Fruit fly (Drosophila melanogaster): ENCODE results near the gene His3.3B.
A peak's percentile ranks its signal among the peaks of the same experiment; 100 is the strongest.

Gene His3.3B

dm6 chrX:9133577-9134240 lies 22.8 kb downstream of the His3.3B start:
- TF ChIP-seq CG17801 (GFP tag; optimal IDR thresholded peaks at IDR 0.05; ENCODE audit: partially characterized antibody): no peak

- TF ChIP-seq CG17801 (GFP tag; optimal IDR thresholded peaks at IDR 0.05; ENCODE audit: partially characterized antibody): no peak
These were observed 23.8 kb downstream of the His3.3B start for dm6 chrX:9132589-9133237.

DNA sequence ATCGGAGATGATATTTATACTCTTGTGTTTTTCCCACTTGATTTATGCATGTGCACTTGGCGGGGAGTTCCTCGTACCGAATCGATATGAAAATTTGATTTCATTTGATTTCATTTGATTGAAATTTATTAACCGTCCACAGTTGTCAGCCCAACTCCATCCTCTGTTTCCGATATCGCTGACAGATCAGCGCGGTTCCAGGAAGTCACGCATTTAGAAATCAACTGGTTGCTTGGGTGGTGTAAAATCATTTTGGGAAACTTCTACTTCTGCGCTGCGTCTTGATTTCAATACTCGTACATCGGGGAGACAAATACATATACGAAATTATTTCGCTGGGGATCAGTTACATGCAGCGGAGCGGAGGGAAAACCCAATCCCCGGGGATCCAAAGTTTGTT lies 24.9 kb downstream of the His3.3B start:
- TF ChIP-seq CG17801 (GFP tag; optimal IDR thresholded peaks at IDR 0.05; ENCODE audit: partially characterized antibody): no peak

dm6 chrX:9130243-9130642 lies 26.2 kb downstream of the His3.3B start:
- TF ChIP-seq CG17801 (GFP tag; optimal IDR thresholded peaks at IDR 0.05; ENCODE audit: partially characterized antibody): no peak

dm6 chrX:9129436-9129835 lies 27.0 kb downstream of the His3.3B start:
- no peak for TF ChIP-seq CG17801 (GFP tag; optimal IDR thresholded peaks at IDR 0.05; ENCODE audit: partially characterized antibody)

- no peak for TF ChIP-seq CG17801 (GFP tag; optimal IDR thresholded peaks at IDR 0.05; ENCODE audit: partially characterized antibody)
These were observed 28.5 kb downstream of the His3.3B start for dm6 chrX:9128012-9128280.

DNA sequence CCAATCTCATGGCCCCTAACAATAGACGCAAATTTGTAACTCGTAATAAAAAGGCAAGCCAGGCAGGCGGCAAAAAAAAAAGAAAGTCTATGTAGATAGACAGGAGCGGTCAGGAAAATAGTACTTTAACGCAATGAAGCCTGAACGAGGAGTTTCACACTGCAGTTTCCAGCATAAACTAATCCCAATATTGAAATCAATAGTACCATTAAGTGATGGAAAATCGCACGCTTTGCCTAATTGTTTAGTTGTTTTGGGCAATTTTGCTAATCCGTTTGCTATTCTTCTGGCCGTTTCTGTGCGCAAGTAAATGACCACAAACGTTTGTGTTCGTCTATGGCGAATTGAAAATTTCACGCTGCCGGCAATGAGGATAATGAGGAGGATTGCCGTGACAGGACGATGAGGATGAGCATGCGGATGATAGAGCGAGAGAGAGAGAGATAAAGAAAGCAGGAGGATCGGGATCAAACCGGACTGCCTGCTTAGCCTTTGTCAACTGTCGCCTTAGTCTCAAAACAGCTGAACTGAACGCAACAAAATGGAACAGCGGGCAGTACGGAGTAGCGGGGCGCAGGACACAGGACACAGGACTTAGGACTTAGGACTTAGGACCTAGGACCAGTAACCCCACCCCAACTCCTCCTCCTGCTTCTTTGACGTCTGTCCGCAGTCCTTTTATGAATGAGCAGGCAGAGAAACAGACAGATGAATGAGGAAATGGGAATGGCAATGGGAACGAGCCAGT lies 29.0 kb downstream of the His3.3B start:
- TF ChIP-seq CG17801 (GFP tag; optimal IDR thresholded peaks at IDR 0.05; ENCODE audit: partially characterized antibody): no peak

DNA sequence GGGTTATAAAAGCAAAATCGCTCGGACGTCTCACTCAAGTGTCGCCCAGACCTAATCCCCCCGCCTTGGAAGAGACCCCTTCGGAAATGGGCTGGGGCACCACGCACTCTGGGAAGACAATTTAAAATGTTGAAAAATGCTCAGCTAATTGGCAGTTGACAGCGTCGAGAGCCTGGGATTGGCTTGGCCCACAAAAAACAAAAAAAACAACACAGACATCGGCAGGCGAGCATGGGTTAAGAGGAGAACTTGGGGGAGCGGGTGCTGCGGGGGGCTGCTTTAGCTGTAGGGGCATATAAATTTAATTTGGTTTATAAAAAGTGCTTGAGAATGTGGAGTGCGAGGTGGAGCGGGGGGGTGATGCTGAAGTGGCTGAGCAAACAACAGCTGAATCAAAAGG lies 34.0 kb downstream of the His3.3B start:
- TF ChIP-seq CG17801 (GFP tag; optimal IDR thresholded peaks at IDR 0.05; ENCODE audit: partially characterized antibody): no peak

DNA sequence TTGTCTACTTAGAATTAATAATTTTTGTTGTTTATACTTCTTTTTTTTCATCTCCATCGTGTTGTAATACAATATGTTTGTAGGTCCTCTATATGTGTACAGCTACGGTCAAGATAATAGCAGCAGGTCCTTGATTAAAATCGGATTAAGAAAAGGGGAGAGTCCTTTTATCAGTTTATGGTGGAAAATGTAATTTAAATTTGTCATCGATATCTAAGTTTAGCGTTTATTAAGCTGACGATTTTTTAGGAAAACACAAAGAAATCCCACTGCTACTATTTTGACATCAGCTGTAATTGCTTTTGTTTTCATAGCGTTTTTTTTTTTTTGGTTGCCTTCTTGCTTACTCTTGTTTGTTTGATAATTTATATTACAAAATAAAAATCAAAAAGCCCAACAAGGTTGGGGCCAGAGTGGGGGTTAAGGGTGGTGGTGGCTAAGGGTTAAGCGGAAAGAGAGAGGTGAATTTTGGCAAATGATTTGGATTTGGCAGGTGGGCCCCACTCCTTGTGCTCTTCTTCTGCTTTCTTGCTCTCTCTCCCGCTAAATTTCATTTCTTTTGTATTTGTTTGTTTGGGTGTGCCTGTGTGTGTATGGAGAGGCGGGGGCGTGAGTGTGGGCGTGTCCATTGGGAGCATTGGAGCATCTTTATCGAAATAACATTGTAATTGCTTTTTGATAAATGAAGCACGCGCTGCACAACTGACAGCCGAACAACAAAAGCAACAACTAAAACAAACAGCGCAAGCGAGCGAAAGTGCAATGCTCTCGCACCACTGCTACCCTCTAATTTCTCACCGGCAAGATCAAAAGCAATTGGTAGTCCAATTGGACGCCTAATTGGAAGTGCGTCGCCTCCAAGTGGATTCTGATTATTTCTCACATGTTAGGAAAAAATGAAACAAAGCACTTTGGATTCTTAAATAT lies 35.4 kb downstream of the His3.3B start:
- TF ChIP-seq CG17801 (GFP tag; optimal IDR thresholded peaks at IDR 0.05; ENCODE audit: partially characterized antibody): peak; percentile 54

DNA sequence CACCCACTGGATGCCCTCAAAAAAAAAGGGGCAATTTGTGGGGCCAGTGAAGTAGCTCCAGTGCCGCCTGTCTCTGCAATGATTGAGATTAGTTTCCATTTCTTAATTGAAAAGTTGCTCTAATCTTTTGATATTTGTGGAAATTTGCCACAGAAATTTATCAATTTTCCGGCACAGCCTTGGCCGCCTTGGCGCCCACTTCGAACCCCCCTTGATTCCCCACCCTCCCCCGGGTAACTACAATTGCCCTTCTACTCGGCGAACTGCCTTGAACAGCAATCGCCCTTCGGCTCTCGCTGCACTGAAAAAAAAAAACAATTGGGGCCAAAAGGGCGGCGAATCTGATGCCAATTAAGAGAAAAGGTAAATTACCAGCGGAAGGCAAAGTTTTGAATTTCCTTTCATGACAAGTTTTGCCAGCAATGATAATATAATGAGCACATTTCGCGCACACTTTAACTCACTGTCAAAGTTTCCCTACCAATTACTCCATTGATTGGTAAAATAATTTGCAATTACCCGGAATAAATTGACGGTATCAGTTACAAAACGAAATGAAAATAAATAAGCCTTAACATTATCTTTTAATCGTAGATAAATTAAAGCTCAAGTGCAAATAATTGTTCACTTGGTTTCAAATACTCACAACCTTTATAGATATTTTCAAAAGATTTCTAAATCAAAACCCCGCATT lies 36.7 kb downstream of the His3.3B start:
- no peak for TF ChIP-seq CG17801 (GFP tag; optimal IDR thresholded peaks at IDR 0.05; ENCODE audit: partially characterized antibody)

DNA sequence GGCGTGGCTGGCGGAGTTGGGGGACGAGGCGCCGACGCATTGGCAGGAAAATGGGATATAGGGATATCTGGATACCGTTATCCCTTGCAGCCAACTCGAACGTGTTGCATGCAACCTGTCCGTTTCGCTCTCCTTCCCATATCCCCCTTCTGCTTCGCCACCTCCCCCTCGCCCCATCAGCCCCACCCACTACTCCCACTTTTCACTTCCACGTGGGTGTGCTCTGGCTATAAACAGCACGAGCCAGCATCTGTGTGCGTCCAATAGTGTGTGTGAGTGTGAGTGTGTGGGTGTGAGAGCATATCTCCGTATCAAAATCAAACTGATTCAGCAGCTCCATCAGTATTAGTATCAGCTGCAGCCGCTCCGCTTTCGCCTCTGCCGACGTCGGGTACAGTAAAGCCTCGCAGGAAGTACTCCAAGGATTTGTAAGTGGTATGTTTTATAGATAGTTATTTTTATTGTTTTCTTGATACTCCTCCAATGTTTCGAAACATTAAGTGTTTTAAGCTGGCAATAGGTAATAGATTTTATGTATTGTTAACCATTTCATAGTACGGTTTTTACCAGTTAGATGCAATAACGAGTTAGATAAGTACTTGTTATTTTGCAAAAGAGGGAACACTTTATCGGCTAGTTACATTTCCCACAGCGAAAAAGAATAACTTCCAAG lies 37.4 kb downstream of the His3.3B start:
- no peak for TF ChIP-seq CG17801 (GFP tag; optimal IDR thresholded peaks at IDR 0.05; ENCODE audit: partially characterized antibody)

- no peak for TF ChIP-seq CG17801 (GFP tag; optimal IDR thresholded peaks at IDR 0.05; ENCODE audit: partially characterized antibody)
These were observed 38.6 kb downstream of the His3.3B start for dm6 chrX:9117831-9118230.

- no peak for TF ChIP-seq CG17801 (GFP tag; optimal IDR thresholded peaks at IDR 0.05; ENCODE audit: partially characterized antibody)
These were observed 46.1 kb downstream of the His3.3B start for dm6 chrX:9110155-9110909.
